Worm (Caenorhabditis elegans): ENCODE data around the gene T22D1.18.

ce11 chrIV:6909863-6910733, 9.9 kb downstream of the T22D1.18 start, which contains the start of the genes rpn-1 and ribo-1:
- TF ChIP-seq lin-32 (GFP tag; optimal IDR thresholded peaks at IDR 0.05) (no peak), mep-1 (tag; optimal IDR thresholded peaks at IDR 0.05) (peak; percentile 15), unc-39 (tag; optimal IDR thresholded peaks at IDR 0.05) (no peak), nhr-12 (tag; optimal IDR thresholded peaks at IDR 0.05) (no peak), unc-62 (GFP tag; optimal IDR thresholded peaks at IDR 0.05) (no peak), sptf-1 (tag; optimal IDR thresholded peaks at IDR 0.05) (no peak), M03D4.4 (tag; optimal IDR thresholded peaks at IDR 0.05) (no peak)
